Worm (Caenorhabditis elegans) whole organism, L2 larva: ENCODE measurements around the gene C06E7.88.

ENCODE experiments used
- C34F6.9 ChIP-seq: fragments of 150-350 bp; optimal IDR thresholded peaks from 2 replicates; lab custom pipeline; 2014; ENCODE audit warnings: missing biosample characterization, missing genetic modification characterization
- ZK546.5 ChIP-seq: sonication (generic microtip); optimal IDR thresholded peaks from 2 replicates; lab custom pipeline; 2017; ENCODE audit warnings: missing biosample characterization, missing genetic modification characterization
- aly-2 ChIP-seq: fragments of 150-350 bp; optimal IDR thresholded peaks from 2 replicates; lab custom pipeline; 2014; ENCODE audit warnings: missing biosample characterization, missing genetic modification characterization
- blmp-1 ChIP-seq: sonication (generic microtip); optimal IDR thresholded peaks from 2 replicates; lab custom pipeline; 2017; ENCODE audit warnings: missing genetic modification characterization, mild to moderate bottlenecking, missing compliant biosample characterization, antibody characterized with exemption, moderate library complexity; ENCODE audit not compliant: insufficient read depth
- ceh-16 ChIP-seq: fragments of 150-350 bp; optimal IDR thresholded peaks from 2 replicates; lab custom pipeline; 2014; ENCODE audit warnings: missing biosample characterization, missing genetic modification characterization
- ceh-82 ChIP-seq: fragments of 150-350 bp; optimal IDR thresholded peaks from 2 replicates; lab custom pipeline; 2014; ENCODE audit warnings: missing biosample characterization, missing genetic modification characterization
- crh-2 ChIP-seq: sonication (generic microtip); optimal IDR thresholded peaks from 2 replicates; lab custom pipeline; 2017; ENCODE audit warnings: missing biosample characterization, missing genetic modification characterization
- dmd-4 ChIP-seq: sonication (generic microtip); optimal IDR thresholded peaks from 2 replicates; lab custom pipeline; 2017; ENCODE audit warnings: missing biosample characterization, missing genetic modification characterization
- egl-27 ChIP-seq: sonication (generic microtip); optimal IDR thresholded peaks from 3 replicates; lab custom pipeline; 2017; ENCODE audit warnings: missing biosample characterization, missing genetic modification reagents, missing genetic modification characterization
- fos-1 ChIP-seq: fragments of 150-350 bp; optimal IDR thresholded peaks from 2 replicates; lab custom pipeline; 2014; ENCODE audit warnings: missing biosample characterization, missing genetic modification characterization
- gmeb-1 ChIP-seq: fragments of 150-350 bp; optimal IDR thresholded peaks from 2 replicates; lab custom pipeline; 2014; ENCODE audit warnings: missing biosample characterization, missing genetic modification characterization
- lin-11 ChIP-seq: fragments of 150-350 bp; sonication (generic microtip); optimal IDR thresholded peaks from 2 replicates; lab custom pipeline; 2014; ENCODE audit warnings: missing biosample characterization, missing genetic modification characterization, inconsistent platforms, mixed read lengths
- mab-5 ChIP-seq: fragments of 150-350 bp; optimal IDR thresholded peaks from 2 replicates; lab custom pipeline; 2014; ENCODE audit warnings: missing biosample characterization, missing genetic modification characterization
- mbf-1 ChIP-seq: sonication (generic microtip); optimal IDR thresholded peaks from 2 replicates; lab custom pipeline; 2017; ENCODE audit warnings: missing biosample characterization, missing genetic modification characterization
- nhr-10 ChIP-seq: sonication (generic microtip); optimal IDR thresholded peaks from 2 replicates; lab custom pipeline; 2017; ENCODE audit warnings: missing biosample characterization, missing genetic modification characterization
- nhr-11 ChIP-seq: fragments of 150-350 bp; optimal IDR thresholded peaks from 2 replicates; lab custom pipeline; 2014; ENCODE audit warnings: missing biosample characterization, missing genetic modification characterization
- nhr-12 ChIP-seq: fragments of 150-350 bp; optimal IDR thresholded peaks from 2 replicates; lab custom pipeline; 2014; ENCODE audit warnings: missing biosample characterization, missing genetic modification characterization
- nhr-23 ChIP-seq: fragments of 150-350 bp; optimal IDR thresholded peaks from 2 replicates; lab custom pipeline; 2014; ENCODE audit warnings: missing biosample characterization, missing genetic modification reagents, missing genetic modification characterization
- nhr-237 ChIP-seq: fragments of 150-350 bp; optimal IDR thresholded peaks from 2 replicates; lab custom pipeline; 2014; ENCODE audit warnings: missing biosample characterization, missing genetic modification characterization
- nhr-6 ChIP-seq: fragments of 150-350 bp; optimal IDR thresholded peaks from 2 replicates; lab custom pipeline; 2014; ENCODE audit warnings: missing biosample characterization, missing genetic modification characterization
- peb-1 ChIP-seq: fragments of 150-350 bp; optimal IDR thresholded peaks from 2 replicates; lab custom pipeline; 2014; ENCODE audit warnings: missing biosample characterization, missing genetic modification characterization
- skn-1 ChIP-seq: sonication (generic microtip); optimal IDR thresholded peaks from 2 replicates; lab custom pipeline; 2017; ENCODE audit warnings: missing biosample characterization, missing genetic modification characterization
- sma-3 ChIP-seq: sonication (generic microtip); optimal IDR thresholded peaks from 2 replicates; lab custom pipeline; 2016; ENCODE audit warnings: missing genetic modification reagents, missing genetic modification characterization, missing compliant biosample characterization
- sma-9 ChIP-seq, 2 experiments: fragments of 150-350 bp in 1 of 2; sonication (generic microtip) in 1 of 2; optimal IDR thresholded peaks; 2 replicates each; lab custom pipeline; 2014 to 2016; ENCODE audit warnings: missing genetic modification characterization in 2 of 2, mild to moderate bottlenecking in 1 of 2, missing biosample characterization in 1 of 2, missing compliant biosample characterization in 1 of 2, missing genetic modification reagents in 1 of 2, moderate library complexity in 1 of 2
- unc-55 ChIP-seq: fragments of 150-350 bp; sonication (generic microtip); optimal IDR thresholded peaks from 3 replicates; lab custom pipeline; 2014; ENCODE audit warnings: missing biosample characterization, missing genetic modification reagents, missing genetic modification characterization
- zag-1 ChIP-seq: fragments of 150-350 bp; optimal IDR thresholded peaks from 2 replicates; lab custom pipeline; 2014; ENCODE audit warnings: missing biosample characterization, missing genetic modification characterization
- ztf-1 ChIP-seq: fragments of 200-800 bp; sonication (Bioruptor generic); conservative IDR thresholded peaks from 2 replicates; pipeline ENCODE4 v1.3.6; 2022; ENCODE audit warnings: missing genetic modification characterization, missing compliant biosample characterization
- ztf-11 ChIP-seq: sonication (generic microtip); optimal IDR thresholded peaks from 2 replicates; lab custom pipeline; 2017; ENCODE audit warnings: missing biosample characterization, missing genetic modification characterization
- ztf-4 ChIP-seq: fragments of 150-350 bp; optimal IDR thresholded peaks from 2 replicates; lab custom pipeline; 2014; ENCODE audit warnings: missing biosample characterization, missing genetic modification characterization

The C06E7.88 gene

DNA sequence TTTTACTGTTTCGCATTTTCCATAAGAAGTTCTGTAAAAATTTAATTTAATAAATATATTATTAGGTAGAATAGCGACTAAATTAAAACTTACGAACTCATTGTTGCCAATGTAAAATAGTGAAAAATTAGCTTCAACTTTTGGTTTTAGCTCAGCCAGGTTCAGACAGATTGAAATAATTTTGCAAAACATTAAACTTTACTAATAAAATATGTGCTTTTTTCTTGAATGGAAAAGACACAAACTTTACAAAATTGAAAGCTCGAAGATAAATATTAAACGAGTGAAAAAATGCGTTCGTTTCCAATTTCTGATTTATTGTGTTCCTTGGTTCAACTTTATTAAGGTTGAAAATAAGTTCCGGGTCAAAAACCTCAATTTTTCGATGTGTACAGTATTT, 12.8 kb upstream of the C06E7.88 start, which contains the start of gene srv-22:
srv-22 (minus strand) TSS at position 101 of the 400 bp plus-strand sequence.
- TF ChIP-seq peb-1 (tag; lab: Kevin White, UChicago) (no peak), gmeb-1 (tag; lab: Kevin White, UChicago) (no peak), ceh-16 (no peak), mbf-1 (tag; lab: Kevin White, UChicago) (no peak), ceh-82 (tag; lab: Kevin White, UChicago) (no peak), ZK546.5 (no peak)

DNA sequence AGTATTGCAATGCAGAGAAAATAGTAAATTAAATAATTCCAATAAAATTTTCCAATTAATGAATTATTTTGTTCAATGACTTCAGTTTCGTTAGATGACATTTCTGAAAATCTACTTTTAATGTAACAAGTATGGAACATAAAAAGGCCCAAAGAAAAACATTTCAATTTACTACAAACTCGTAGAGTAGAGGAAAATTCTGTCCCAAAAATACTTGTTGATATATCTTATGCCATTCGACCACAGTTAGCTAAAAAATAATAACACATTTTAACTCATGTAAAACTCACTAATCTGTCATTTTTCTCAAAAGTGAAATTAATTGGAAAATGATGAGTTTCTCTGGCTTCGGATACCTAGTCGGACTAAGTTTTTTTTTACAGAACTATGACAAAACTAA, 10.2 kb upstream of the C06E7.88 start, which contains the start of gene srv-21:
srv-21 (minus strand) TSS at position 101 of the 400 bp plus-strand sequence.
- TF ChIP-seq unc-55 (GFP tag; lab: Kevin White, UChicago) (no peak), ceh-82 (tag; lab: Kevin White, UChicago) (no peak), aly-2 (tag; lab: Kevin White, UChicago) (no peak), zag-1 (no peak), mab-5 (tag; lab: Kevin White, UChicago) (no peak), fos-1 (tag; lab: Kevin White, UChicago) (no peak)
- TF ChIP-seq, all 48 proteins: peak for 0

DNA sequence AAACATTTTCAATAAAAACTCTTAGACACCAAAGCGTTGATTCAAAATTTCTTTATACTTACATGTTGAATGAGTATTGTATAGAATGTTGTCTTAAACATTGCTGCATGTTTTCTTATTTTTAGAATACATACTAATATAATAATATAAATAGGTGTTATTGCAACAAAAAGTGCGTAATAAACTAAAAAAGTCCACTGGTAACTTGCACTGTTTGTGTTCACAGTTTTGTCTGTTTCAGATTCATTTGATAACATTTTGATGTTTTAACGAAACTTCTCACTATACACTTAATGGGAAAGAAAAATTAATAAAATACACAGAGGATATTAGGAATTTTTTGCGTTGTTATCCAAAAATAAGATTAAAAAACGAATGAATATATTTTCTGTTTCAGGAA, 6.7 kb upstream of the C06E7.88 start, which contains the start of gene srv-19:
srv-19 (minus strand) TSS at position 101 of the 400 bp plus-strand sequence.
- no peak for TF ChIP-seq ztf-1 (GFP tag; lab: Robert Waterston, UW)
- TF ChIP-seq lin-11 (tag; lab: Kevin White, UChicago), result no peak
- no peak for TF ChIP-seq skn-1 (tag; lab: Kevin White, UChicago)
- no peak for TF ChIP-seq C34F6.9 (tag; lab: Kevin White, UChicago)
- TF ChIP-seq sma-9 (GFP tag; optimal IDR thresholded peaks at IDR 0.05; lab: Kevin White, UChicago), result no peak
- TF ChIP-seq sma-9 (tag; optimal IDR thresholded peaks at IDR 0.05; lab: Kevin White, UChicago), result no peak
- TF ChIP-seq egl-27, result no peak
- TF ChIP-seq crh-2, result no peak

DNA sequence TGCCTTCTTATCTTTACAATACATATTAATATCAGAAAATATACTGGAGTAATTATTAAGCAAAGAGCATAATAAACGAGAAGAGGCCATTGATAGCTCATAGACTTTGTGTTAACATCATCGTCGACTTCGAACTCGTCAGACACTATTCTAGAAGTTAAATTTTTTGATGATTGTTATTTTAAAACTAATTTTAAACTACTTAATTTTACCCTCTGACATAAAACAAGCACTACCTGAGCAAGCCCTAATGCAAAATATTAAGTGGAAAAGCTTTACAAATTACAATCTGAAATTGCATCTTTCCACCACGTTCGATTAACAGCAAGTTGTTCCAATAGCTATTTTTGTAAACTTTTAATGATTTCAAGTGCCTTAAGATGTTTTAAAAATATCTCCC, 3.0 kb upstream of the C06E7.88 start, which contains the start of gene srv-17:
srv-17 (minus strand) TSS at position 101 of the 400 bp plus-strand sequence.
- TF ChIP-seq nhr-6 (tag; lab: Kevin White, UChicago) (no peak), aly-2 (tag; lab: Kevin White, UChicago) (no peak)

DNA sequence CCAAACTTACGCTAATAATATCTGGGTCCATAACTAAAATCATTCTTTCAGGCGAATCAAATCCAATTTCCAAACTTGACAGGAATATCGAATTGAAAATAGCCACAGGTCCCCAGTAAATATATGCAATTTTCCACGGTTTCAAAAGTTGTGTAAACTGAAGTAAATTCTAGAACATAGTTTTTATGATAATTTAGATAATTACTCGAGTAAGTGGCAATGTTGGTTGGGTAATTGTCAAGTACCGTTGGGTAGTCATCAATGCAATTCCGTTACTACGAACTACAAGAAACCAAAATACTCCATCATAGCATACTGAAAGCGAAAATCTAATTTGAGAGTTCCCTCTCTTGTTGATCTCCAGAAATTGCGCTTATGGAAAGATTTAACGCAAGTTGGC, 2.3 kb upstream of the C06E7.88 start:
- no peak for TF ChIP-seq sma-9 (GFP tag; optimal IDR thresholded peaks at IDR 0.05; lab: Kevin White, UChicago)
- TF ChIP-seq sma-9 (tag; optimal IDR thresholded peaks at IDR 0.05; lab: Kevin White, UChicago), result no peak
- TF ChIP-seq peb-1 (tag; lab: Kevin White, UChicago), result no peak
- TF ChIP-seq nhr-23 (tag; lab: Kevin White, UChicago), result no peak
- no peak for TF ChIP-seq zag-1
- no peak for TF ChIP-seq dmd-4 (tag; lab: Kevin White, UChicago)
- no peak for TF ChIP-seq skn-1 (tag; lab: Kevin White, UChicago)

DNA sequence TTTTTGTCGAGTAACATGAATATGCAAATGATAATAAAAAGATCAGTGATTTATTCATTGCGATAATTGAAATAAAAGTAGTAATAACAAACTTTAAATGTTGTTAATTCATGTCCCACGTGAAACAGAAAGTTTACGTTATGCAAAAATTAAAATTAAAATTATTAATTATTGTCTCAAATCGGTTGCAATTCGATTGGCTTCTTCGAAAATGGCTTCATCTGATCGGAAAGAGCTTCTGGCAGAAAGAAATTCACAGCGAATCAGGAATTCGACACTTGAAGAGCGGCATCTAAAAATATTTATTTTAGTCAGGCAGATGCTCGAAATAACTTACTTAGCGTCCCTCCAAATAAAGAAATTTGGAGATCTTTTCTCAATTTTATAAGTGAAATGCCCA, 1.3 kb downstream of the C06E7.88 start, which contains the start of gene spe-27:
spe-27 (minus strand) TSS at position 101 of the 400 bp plus-strand sequence.
- no peak for TF ChIP-seq ztf-11 (tag; lab: Kevin White, UChicago)

DNA sequence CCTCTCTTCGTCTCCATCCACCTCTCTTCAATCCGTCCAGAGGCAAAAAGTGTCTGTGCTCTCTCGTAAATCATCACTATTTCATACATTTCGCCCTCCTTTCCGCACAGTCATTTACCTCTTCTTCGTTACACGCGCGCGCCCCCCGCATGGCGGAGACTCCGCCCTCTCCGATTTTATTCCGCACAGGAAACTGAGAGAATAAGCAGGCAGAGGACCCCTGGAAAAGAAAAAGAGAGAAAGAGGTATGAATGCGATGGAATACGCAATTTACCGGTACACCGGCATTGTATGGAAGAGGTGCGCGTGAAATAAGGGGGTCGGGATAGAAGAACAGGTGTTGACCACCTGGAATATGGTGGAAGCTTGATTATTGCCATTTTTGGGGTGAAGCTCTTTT, 6.3 kb downstream of the C06E7.88 start:
- no peak for TF ChIP-seq unc-55 (GFP tag; lab: Kevin White, UChicago)
- no peak for TF ChIP-seq blmp-1 (tag; lab: Kevin White, UChicago)
- no peak for TF ChIP-seq sma-3 (GFP tag; lab: Kevin White, UChicago)
- no peak for TF ChIP-seq nhr-11 (tag; lab: Kevin White, UChicago)
- no peak for TF ChIP-seq ztf-4 (tag; lab: Kevin White, UChicago)
- TF ChIP-seq ceh-82 (tag; lab: Kevin White, UChicago), result no peak
- no peak for TF ChIP-seq fos-1 (tag; lab: Kevin White, UChicago)
- TF ChIP-seq ZK546.5, result no peak
- TF ChIP-seq egl-27, result no peak
- no peak for TF ChIP-seq nhr-237 (tag; lab: Kevin White, UChicago)
- TF ChIP-seq nhr-10 (tag; lab: Kevin White, UChicago), result no peak
- no peak for TF ChIP-seq nhr-6 (tag; lab: Kevin White, UChicago)
- no peak for TF ChIP-seq nhr-12 (tag; lab: Kevin White, UChicago)
- no peak for TF ChIP-seq gmeb-1 (tag; lab: Kevin White, UChicago)
